Worm (Caenorhabditis elegans) whole organism, L2 larva: ENCODE data around the gene col-43.

ENCODE experiments used
- C34F6.9 ChIP-seq: fragments of 150-350 bp; optimal IDR thresholded peaks from 2 replicates; lab custom pipeline; 2014; ENCODE audit warnings: missing biosample characterization, missing genetic modification characterization
- F13H6.1 ChIP-seq: sonication (generic microtip); optimal IDR thresholded peaks from 2 replicates; lab custom pipeline; 2016; ENCODE audit warnings: missing genetic modification characterization, missing compliant biosample characterization
- Y55F3AM.14 ChIP-seq: fragments of 200-800 bp; sonication (Bioruptor generic); optimal IDR thresholded peaks from 2 replicates; lab custom pipeline; 2018; ENCODE audit warnings: mild to moderate bottlenecking, missing genetic modification characterization, missing compliant biosample characterization
- ZK546.5 ChIP-seq: sonication (generic microtip); optimal IDR thresholded peaks from 2 replicates; lab custom pipeline; 2017; ENCODE audit warnings: missing biosample characterization, missing genetic modification characterization
- alr-1 ChIP-seq: fragments of 150-350 bp; optimal IDR thresholded peaks from 2 replicates; lab custom pipeline; 2014; ENCODE audit warnings: missing biosample characterization, missing genetic modification characterization
- aly-2 ChIP-seq: fragments of 150-350 bp; optimal IDR thresholded peaks from 2 replicates; lab custom pipeline; 2014; ENCODE audit warnings: missing biosample characterization, missing genetic modification characterization
- ama-1 ChIP-seq: fragments of 150-350 bp; optimal IDR thresholded peaks from 2 replicates; lab custom pipeline; 2018; ENCODE audit warnings: inconsistent platforms
- blmp-1 ChIP-seq: sonication (generic microtip); optimal IDR thresholded peaks from 2 replicates; lab custom pipeline; 2017; ENCODE audit warnings: missing genetic modification characterization, mild to moderate bottlenecking, missing compliant biosample characterization, antibody characterized with exemption, moderate library complexity; ENCODE audit not compliant: insufficient read depth
- ceh-16 ChIP-seq: fragments of 150-350 bp; optimal IDR thresholded peaks from 2 replicates; lab custom pipeline; 2014; ENCODE audit warnings: missing biosample characterization, missing genetic modification characterization
- ceh-82 ChIP-seq: fragments of 150-350 bp; optimal IDR thresholded peaks from 2 replicates; lab custom pipeline; 2014; ENCODE audit warnings: missing biosample characterization, missing genetic modification characterization
- crh-2 ChIP-seq: sonication (generic microtip); optimal IDR thresholded peaks from 2 replicates; lab custom pipeline; 2017; ENCODE audit warnings: missing biosample characterization, missing genetic modification characterization
- dmd-4 ChIP-seq: sonication (generic microtip); optimal IDR thresholded peaks from 2 replicates; lab custom pipeline; 2017; ENCODE audit warnings: missing biosample characterization, missing genetic modification characterization
- egl-27 ChIP-seq: sonication (generic microtip); optimal IDR thresholded peaks from 3 replicates; lab custom pipeline; 2017; ENCODE audit warnings: missing biosample characterization, missing genetic modification reagents, missing genetic modification characterization
- elt-1 ChIP-seq: fragments of 150-350 bp; optimal IDR thresholded peaks from 2 replicates; lab custom pipeline; 2014; ENCODE audit warnings: missing biosample characterization, missing genetic modification characterization
- elt-3 ChIP-seq: sonication (generic microtip); optimal IDR thresholded peaks from 2 replicates; lab custom pipeline; 2017; ENCODE audit warnings: missing biosample characterization, missing genetic modification characterization
- fos-1 ChIP-seq: fragments of 150-350 bp; optimal IDR thresholded peaks from 2 replicates; lab custom pipeline; 2014; ENCODE audit warnings: missing biosample characterization, missing genetic modification characterization
- gmeb-1 ChIP-seq: fragments of 150-350 bp; optimal IDR thresholded peaks from 2 replicates; lab custom pipeline; 2014; ENCODE audit warnings: missing biosample characterization, missing genetic modification characterization
- lin-11 ChIP-seq: fragments of 150-350 bp; sonication (generic microtip); optimal IDR thresholded peaks from 2 replicates; lab custom pipeline; 2014; ENCODE audit warnings: missing biosample characterization, missing genetic modification characterization, inconsistent platforms, mixed read lengths
- lin-13 ChIP-seq: fragments of 150-350 bp; optimal IDR thresholded peaks from 2 replicates; lab custom pipeline; 2014; ENCODE audit warnings: missing biosample characterization, missing genetic modification reagents, missing genetic modification characterization
- lin-39 ChIP-seq: fragments of 150-350 bp; optimal IDR thresholded peaks from 2 replicates; lab custom pipeline; 2014; ENCODE audit warnings: missing biosample characterization, missing genetic modification reagents, missing genetic modification characterization
- mab-5 ChIP-seq: fragments of 150-350 bp; optimal IDR thresholded peaks from 2 replicates; lab custom pipeline; 2014; ENCODE audit warnings: missing biosample characterization, missing genetic modification characterization
- mbf-1 ChIP-seq: sonication (generic microtip); optimal IDR thresholded peaks from 2 replicates; lab custom pipeline; 2017; ENCODE audit warnings: missing biosample characterization, missing genetic modification characterization
- mdl-1 ChIP-seq, 2 experiments: fragments of 150-350 bp in 1 of 2; sonication (generic microtip) in 1 of 2; optimal IDR thresholded peaks; 2 replicates each; lab custom pipeline; 2017; ENCODE audit warnings: missing biosample characterization in 2 of 2, missing genetic modification characterization in 2 of 2
- nhr-10 ChIP-seq: sonication (generic microtip); optimal IDR thresholded peaks from 2 replicates; lab custom pipeline; 2017; ENCODE audit warnings: missing biosample characterization, missing genetic modification characterization
- nhr-11 ChIP-seq: fragments of 150-350 bp; optimal IDR thresholded peaks from 2 replicates; lab custom pipeline; 2014; ENCODE audit warnings: missing biosample characterization, missing genetic modification characterization
- nhr-12 ChIP-seq: fragments of 150-350 bp; optimal IDR thresholded peaks from 2 replicates; lab custom pipeline; 2014; ENCODE audit warnings: missing biosample characterization, missing genetic modification characterization
- nhr-23 ChIP-seq: fragments of 150-350 bp; optimal IDR thresholded peaks from 2 replicates; lab custom pipeline; 2014; ENCODE audit warnings: missing biosample characterization, missing genetic modification reagents, missing genetic modification characterization
- nhr-237 ChIP-seq: fragments of 150-350 bp; optimal IDR thresholded peaks from 2 replicates; lab custom pipeline; 2014; ENCODE audit warnings: missing biosample characterization, missing genetic modification characterization
- nhr-25 ChIP-seq: fragments of 150-350 bp; sonication (generic microtip); optimal IDR thresholded peaks from 3 replicates; lab custom pipeline; 2014; ENCODE audit warnings: missing biosample characterization, missing genetic modification characterization
- nhr-6 ChIP-seq: fragments of 150-350 bp; optimal IDR thresholded peaks from 2 replicates; lab custom pipeline; 2014; ENCODE audit warnings: missing biosample characterization, missing genetic modification characterization
- peb-1 ChIP-seq: fragments of 150-350 bp; optimal IDR thresholded peaks from 2 replicates; lab custom pipeline; 2014; ENCODE audit warnings: missing biosample characterization, missing genetic modification characterization
- sem-4 ChIP-seq: fragments of 150-350 bp; optimal IDR thresholded peaks from 2 replicates; lab custom pipeline; 2014; ENCODE audit warnings: missing biosample characterization, missing genetic modification reagents, missing genetic modification characterization
- skn-1 ChIP-seq: sonication (generic microtip); optimal IDR thresholded peaks from 2 replicates; lab custom pipeline; 2017; ENCODE audit warnings: missing biosample characterization, missing genetic modification characterization
- sma-3 ChIP-seq: sonication (generic microtip); optimal IDR thresholded peaks from 2 replicates; lab custom pipeline; 2016; ENCODE audit warnings: missing genetic modification reagents, missing genetic modification characterization, missing compliant biosample characterization
- unc-55 ChIP-seq: fragments of 150-350 bp; sonication (generic microtip); optimal IDR thresholded peaks from 3 replicates; lab custom pipeline; 2014; ENCODE audit warnings: missing biosample characterization, missing genetic modification reagents, missing genetic modification characterization
- unc-62 ChIP-seq: fragments of 150-350 bp; optimal IDR thresholded peaks from 2 replicates; lab custom pipeline; 2014; ENCODE audit warnings: missing biosample characterization, missing genetic modification reagents, missing genetic modification characterization
- ztf-1 ChIP-seq: fragments of 200-800 bp; sonication (Bioruptor generic); conservative IDR thresholded peaks from 2 replicates; pipeline ENCODE4 v1.3.6; 2022; ENCODE audit warnings: missing genetic modification characterization, missing compliant biosample characterization

Gene col-43

DNA sequence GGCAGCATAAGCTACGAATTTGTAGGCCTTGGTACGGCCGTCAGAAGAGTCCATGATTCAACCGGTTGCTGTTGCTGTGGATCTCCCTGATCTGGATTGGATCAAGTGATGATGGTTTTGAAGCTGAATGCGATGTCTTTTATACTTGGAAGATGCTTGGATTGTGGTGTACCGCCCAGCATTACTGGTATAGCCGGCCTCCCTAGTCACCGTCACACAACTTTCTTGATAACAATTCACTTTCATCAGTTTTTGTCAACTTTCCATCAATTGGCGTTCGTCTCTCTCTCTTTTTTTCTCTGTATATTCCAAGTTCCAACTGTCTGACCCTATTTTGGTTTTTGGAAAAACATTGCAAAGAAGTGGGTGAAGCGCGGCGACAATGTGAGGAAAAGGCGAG lies at the start of gene col-43:
col-43 (minus strand) TSS at position 101 of the 400 bp plus-strand sequence.
- TF ChIP-seq sem-4 (tag; lab: Kevin White, UChicago) (no peak), lin-39 (tag; lab: Kevin White, UChicago) (no peak), nhr-6 (tag; lab: Kevin White, UChicago) (no peak), fos-1 (tag; lab: Kevin White, UChicago) (no peak), dmd-4 (tag; lab: Kevin White, UChicago) (no peak), mbf-1 (no peak), ztf-1 (no peak), mdl-1 (tag; optimal IDR thresholded peaks at IDR 0.05; lab: Kevin White, UChicago) (no peak)

ce11 chrV:8099306-8099705 lies 48.6 kb upstream of the col-43 start, which contains the start of gene sdz-23:
sdz-23 (plus strand) TSS chrV:8099606.
- TF ChIP-seq nhr-11: no peak
- no peak for TF ChIP-seq alr-1
- no peak for TF ChIP-seq nhr-25 (tag; lab: Kevin White, UChicago)
- TF ChIP-seq gmeb-1 (tag; lab: Kevin White, UChicago): no peak
- TF ChIP-seq nhr-237: no peak
- TF ChIP-seq mdl-1 (tag; optimal IDR thresholded peaks at IDR 0.05; lab: Kevin White, UChicago): no peak

DNA sequence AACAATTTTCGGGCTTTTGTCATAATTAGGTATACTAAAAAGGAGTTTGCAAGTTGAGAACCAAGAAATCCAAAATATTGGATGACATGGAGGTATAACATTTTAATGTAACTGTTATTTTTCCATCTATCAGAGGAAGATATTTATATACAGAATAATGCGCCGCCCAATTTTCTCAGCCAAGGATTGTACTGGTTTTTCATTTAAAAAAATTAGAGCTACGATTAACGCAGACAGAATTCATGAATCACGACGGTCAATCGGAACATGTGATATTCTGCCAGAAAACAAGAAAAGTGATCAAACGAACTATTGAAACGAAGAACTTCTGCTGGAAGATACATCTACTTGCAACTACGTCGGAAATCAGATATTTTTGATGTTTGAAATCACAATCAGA lies 47.5 kb upstream of the col-43 start, which contains the start of gene str-145:
str-145 (minus strand) TSS at position 101 of the 400 bp plus-strand sequence.
- TF ChIP-seq F13H6.1 (tag; lab: Kevin White, UChicago) (no peak), fos-1 (tag; lab: Kevin White, UChicago) (no peak), blmp-1 (no peak), mdl-1 (tag; optimal IDR thresholded peaks at IDR 0.05; lab: Kevin White, UChicago) (no peak), ama-1 (lab: Kevin White, UChicago) (no peak), ceh-82 (tag; lab: Kevin White, UChicago) (no peak), egl-27 (tag; lab: Kevin White, UChicago) (no peak), peb-1 (tag; lab: Kevin White, UChicago) (no peak), Y55F3AM.14 (GFP tag; lab: Kevin White, UChicago) (no peak), aly-2 (tag; lab: Kevin White, UChicago) (no peak), unc-55 (no peak), C34F6.9 (tag; lab: Kevin White, UChicago) (no peak), nhr-12 (no peak), gmeb-1 (tag; lab: Kevin White, UChicago) (no peak), unc-62 (GFP tag; lab: Kevin White, UChicago) (no peak), alr-1 (no peak)

DNA sequence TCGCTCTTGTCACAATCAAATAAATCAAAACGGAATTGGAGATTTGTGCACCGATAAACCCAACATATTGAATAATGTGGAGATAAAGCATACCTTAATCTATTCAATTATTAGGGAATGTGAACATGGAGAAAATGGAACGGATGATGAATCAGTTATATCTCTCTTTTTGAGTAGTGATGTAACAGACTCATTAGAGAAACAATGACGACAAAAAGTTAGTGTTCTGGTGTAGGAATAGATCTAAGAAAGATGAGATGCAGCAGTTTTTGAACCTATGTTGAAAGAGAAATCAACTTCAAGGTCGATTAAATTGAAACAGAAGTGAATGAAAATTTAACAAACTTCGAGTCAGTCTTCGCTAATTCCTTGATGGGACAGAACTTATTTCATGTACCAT lies 44.7 kb upstream of the col-43 start, which contains the start of gene str-146:
str-146 (minus strand) TSS at position 101 of the 400 bp plus-strand sequence.
- no peak for TF ChIP-seq lin-11 (tag; lab: Kevin White, UChicago)
- no peak for TF ChIP-seq mbf-1
- no peak for TF ChIP-seq dmd-4 (tag; lab: Kevin White, UChicago)
- no peak for TF ChIP-seq nhr-10 (tag; lab: Kevin White, UChicago)
- TF ChIP-seq ceh-82 (tag; lab: Kevin White, UChicago): no peak
- no peak for TF ChIP-seq skn-1 (tag; lab: Kevin White, UChicago)
- TF ChIP-seq sma-3 (GFP tag; lab: Kevin White, UChicago): no peak

- TF ChIP-seq crh-2 (tag; lab: Kevin White, UChicago): no peak
- TF ChIP-seq elt-3 (tag; lab: Kevin White, UChicago): no peak
- TF ChIP-seq nhr-12: no peak
- TF ChIP-seq nhr-237: no peak
- TF ChIP-seq lin-13 (GFP tag; lab: Kevin White, UChicago): no peak
- TF ChIP-seq aly-2 (tag; lab: Kevin White, UChicago): no peak
- TF ChIP-seq Y55F3AM.14 (GFP tag; lab: Kevin White, UChicago): no peak
Observed at ce11 chrV:8092385-8092784, 41.7 kb upstream of the col-43 start, which contains the start of gene str-129. str-129 (minus strand) TSS chrV:8092485.

DNA sequence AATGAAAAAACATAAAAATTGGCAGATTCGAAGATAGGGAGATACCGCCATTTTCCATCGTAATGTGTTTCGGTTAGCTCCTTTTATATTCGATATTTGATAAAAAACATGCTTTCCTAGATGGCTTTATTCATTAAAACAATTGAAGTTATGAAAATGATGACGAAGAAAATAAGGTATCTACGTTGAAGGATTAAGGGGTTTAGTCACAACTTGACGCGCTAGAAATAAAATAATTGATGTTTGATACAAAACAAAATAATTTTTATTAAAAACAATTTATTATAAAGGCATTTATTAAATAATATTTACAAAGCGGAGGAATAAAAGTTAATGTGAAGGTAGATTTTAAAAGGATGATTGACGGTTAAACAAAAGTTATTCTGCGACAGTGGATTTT lies 39.9 kb upstream of the col-43 start, which contains the start of gene str-130:
str-130 (minus strand) TSS at position 101 of the 400 bp plus-strand sequence.
- TF ChIP-seq nhr-25 (tag; lab: Kevin White, UChicago): no peak
- no peak for TF ChIP-seq fos-1 (tag; lab: Kevin White, UChicago)
- TF ChIP-seq ceh-82 (tag; lab: Kevin White, UChicago): no peak
- no peak for TF ChIP-seq ama-1 (lab: Kevin White, UChicago)
- no peak for TF ChIP-seq aly-2 (tag; lab: Kevin White, UChicago)
- TF ChIP-seq dmd-4 (tag; lab: Kevin White, UChicago): no peak
- no peak for TF ChIP-seq nhr-11
- no peak for TF ChIP-seq ceh-16 (tag; lab: Kevin White, UChicago)
- no peak for TF ChIP-seq blmp-1
- TF ChIP-seq elt-1 (tag; lab: Kevin White, UChicago): no peak
- no peak for TF ChIP-seq sma-3 (GFP tag; lab: Kevin White, UChicago)
- no peak for TF ChIP-seq nhr-23 (tag; lab: Kevin White, UChicago)
- no peak for TF ChIP-seq nhr-237
- TF ChIP-seq ztf-1: no peak
- TF ChIP-seq ZK546.5 (tag; lab: Kevin White, UChicago): no peak
- no peak for TF ChIP-seq mab-5
- no peak for TF ChIP-seq crh-2 (tag; lab: Kevin White, UChicago)
- TF ChIP-seq skn-1 (tag; lab: Kevin White, UChicago): no peak
- no peak for TF ChIP-seq gmeb-1 (tag; lab: Kevin White, UChicago)
- TF ChIP-seq mbf-1: no peak
